Worm (Caenorhabditis elegans) whole organism, L4 larva: ENCODE data around the gene Y46C8AM.1.

Experiments
- D1046.2 ChIP-seq: fragments of 200-800 bp; sonication (Bioruptor generic); IDR thresholded peaks from 2 replicates; pipeline ENCODE4 v1.3.6; 2022; ENCODE audit warnings: missing genetic modification characterization, missing compliant biosample characterization
- T20F7.1 ChIP-seq: fragments of 200-800 bp; sonication (Bioruptor generic); optimal IDR thresholded peaks from 2 replicates; lab custom pipeline; 2018; ENCODE audit warnings: mild to moderate bottlenecking, missing genetic modification characterization, missing compliant biosample characterization
- T26A8.4 ChIP-seq: fragments of 200-800 bp; sonication (Bioruptor generic); IDR thresholded peaks from 2 replicates; pipeline ENCODE4 v1.3.6; 2022; ENCODE audit warnings: missing genetic modification characterization, missing compliant biosample characterization
- Y48G9A.11 ChIP-seq: fragments of 200-800 bp; sonication (Bioruptor generic); IDR thresholded peaks from 2 replicates; pipeline ENCODE4 v1.3.6; 2022; ENCODE audit warnings: missing genetic modification reagents, missing genetic modification characterization, missing compliant biosample characterization
- attf-4 ChIP-seq: sonication (generic microtip); optimal IDR thresholded peaks from 3 replicates; lab custom pipeline; 2017; ENCODE audit warnings: missing biosample characterization, missing genetic modification characterization
- ceh-28 ChIP-seq: fragments of 150-350 bp; optimal IDR thresholded peaks from 2 replicates; lab custom pipeline; 2014; ENCODE audit warnings: missing biosample characterization, missing genetic modification reagents, missing genetic modification characterization
- ctbp-1 ChIP-seq: fragments of 200-800 bp; sonication (Bioruptor generic); IDR thresholded peaks from 2 replicates; pipeline ENCODE4 v1.3.6; 2022; ENCODE audit warnings: missing genetic modification reagents, missing genetic modification characterization, missing compliant biosample characterization
- daf-16 ChIP-seq, 3 experiments: sonication (generic microtip); optimal IDR thresholded peaks; 2 replicates each; lab custom pipeline; 2016 to 2017; ENCODE audit warnings: missing genetic modification characterization in 3 of 3, missing genetic modification reagents in 3 of 3, mild to moderate bottlenecking in 2 of 3, missing compliant biosample characterization in 2 of 3, missing biosample characterization in 1 of 3, moderate library complexity in 1 of 3
- dmd-8 ChIP-seq: fragments of 200-800 bp; sonication (Bioruptor generic); IDR thresholded peaks from 2 replicates; pipeline ENCODE4 v1.3.6; 2022; ENCODE audit warnings: missing genetic modification characterization, missing compliant biosample characterization
- dpl-1 ChIP-seq: fragments of 150-350 bp; optimal IDR thresholded peaks from 2 replicates; lab custom pipeline; 2014; ENCODE audit warnings: missing biosample characterization, missing genetic modification reagents, missing genetic modification characterization
- egl-43 ChIP-seq: fragments of 200-800 bp; sonication (Bioruptor generic); IDR thresholded peaks from 2 replicates; pipeline ENCODE4 v1.3.6; 2022; ENCODE audit warnings: missing genetic modification reagents, missing genetic modification characterization, missing compliant biosample characterization
- fos-1 ChIP-seq: fragments of 150-350 bp; optimal IDR thresholded peaks from 2 replicates; lab custom pipeline; 2014; ENCODE audit warnings: missing biosample characterization, missing genetic modification characterization
- mdt-29 ChIP-seq: fragments of 200-800 bp; sonication (Bioruptor generic); IDR thresholded peaks from 2 replicates; pipeline ENCODE4 v1.3.6; 2022; ENCODE audit warnings: missing genetic modification reagents, missing genetic modification characterization, missing compliant biosample characterization
- mes-2 ChIP-seq: sonication (generic microtip); optimal IDR thresholded peaks from 2 replicates; lab custom pipeline; 2016; ENCODE audit warnings: missing genotype, mild to moderate bottlenecking, missing genetic modification characterization, missing compliant biosample characterization; ENCODE audit not compliant: poor library complexity, severe bottlenecking
- mxl-3 ChIP-seq: fragments of 200-800 bp; sonication (Bioruptor generic); optimal IDR thresholded peaks from 2 replicates; lab custom pipeline; 2018; ENCODE audit warnings: mild to moderate bottlenecking, missing genetic modification characterization, missing compliant biosample characterization
- nhr-28 ChIP-seq: fragments of 150-350 bp; optimal IDR thresholded peaks from 2 replicates; lab custom pipeline; 2014; ENCODE audit warnings: missing biosample characterization, missing genetic modification characterization
- nhr-77 ChIP-seq: fragments of 150-350 bp; optimal IDR thresholded peaks from 2 replicates; lab custom pipeline; 2014; ENCODE audit warnings: missing biosample characterization, missing genetic modification characterization
- php-3 ChIP-seq: fragments of 200-800 bp; sonication (Bioruptor generic); IDR thresholded peaks from 2 replicates; pipeline ENCODE4 v1.3.6; 2022; ENCODE audit warnings: missing genetic modification reagents, missing genetic modification characterization, missing compliant biosample characterization
- pqm-1 ChIP-seq: sonication (generic microtip); optimal IDR thresholded peaks from 2 replicates; lab custom pipeline; 2017; ENCODE audit warnings: missing biosample characterization, missing genetic modification characterization
- set-16 ChIP-seq: fragments of 200-800 bp; sonication (Bioruptor generic); IDR thresholded peaks from 2 replicates; pipeline ENCODE4 v1.3.6; 2022; ENCODE audit warnings: missing genetic modification reagents, missing genetic modification characterization, missing compliant biosample characterization
- unc-130 ChIP-seq: sonication (generic microtip); optimal IDR thresholded peaks from 2 replicates; lab custom pipeline; 2016; ENCODE audit warnings: missing genetic modification reagents, missing genetic modification characterization, missing compliant biosample characterization
- unc-39 ChIP-seq: sonication (generic microtip); optimal IDR thresholded peaks from 2 replicates; lab custom pipeline; 2017; ENCODE audit warnings: missing biosample characterization, missing genetic modification characterization
- unc-62 ChIP-seq, 3 experiments: fragments of 150-350 bp in 1 of 3; sonication (generic microtip); optimal IDR thresholded peaks in 2 of 3; peaks in 1 of 3; 1 replicate in 1 of 3; 2 replicates in 2 of 3; lab custom pipeline; 2014 to 2017; ENCODE audit warnings: missing biosample characterization in 3 of 3, missing genetic modification characterization in 3 of 3, missing genetic modification reagents in 3 of 3, missing genotype in 1 of 3
- zfp-3 ChIP-seq: fragments of 200-800 bp; sonication (Bioruptor generic); conservative IDR thresholded peaks from 2 replicates; pipeline ENCODE4 v1.3.6; 2022; ENCODE audit warnings: missing genetic modification reagents, missing genetic modification characterization, missing compliant biosample characterization

The Y46C8AM.1 gene

ce11 chrIV:4008440-4008839, 45.8 kb downstream of the Y46C8AM.1 start:
- TF ChIP-seq pqm-1 (tag; lab: Kevin White, UChicago) (peak; percentile 0), unc-62 (GFP tag; optimal IDR thresholded peaks at IDR 0.05 in 1 of 2; lab: Kevin White, UChicago) (peak in 1 of 2 experiments; percentile 73), unc-62 (tag; optimal IDR thresholded peaks at IDR 0.05; lab: Kevin White, UChicago) (no peak), T20F7.1 (no peak), nhr-28 (peak; percentile 65), daf-16 (GFP tag; optimal IDR thresholded peaks at IDR 0.05; lab: Kevin White, UChicago) (no peak), daf-16 (tag; optimal IDR thresholded peaks at IDR 0.05; lab: Kevin White, UChicago) (peak; percentile 63), attf-4 (tag; lab: Kevin White, UChicago) (no peak), unc-130 (GFP tag; lab: Kevin White, UChicago) (no peak), fos-1 (tag; lab: Kevin White, UChicago) (no peak), php-3 (no peak), zfp-3 (GFP tag; lab: Robert Waterston, UW) (no peak), nhr-77 (tag; lab: Kevin White, UChicago) (peak; percentile 15), Y48G9A.11 (GFP tag; lab: Robert Waterston, UW) (no peak)
- TF ChIP-seq, all 104 proteins: peak for 5

- TF ChIP-seq mxl-3 (GFP tag; lab: Kevin White, UChicago) (no peak), dmd-8 (GFP tag; lab: Robert Waterston, UW) (no peak), set-16 (GFP tag; lab: Robert Waterston, UW) (peak; percentile 75), unc-62 (GFP tag; optimal IDR thresholded peaks at IDR 0.05 in 1 of 2; lab: Kevin White, UChicago) (peak in 1 of 2 experiments; percentile 7), unc-62 (tag; optimal IDR thresholded peaks at IDR 0.05; lab: Kevin White, UChicago) (no peak), mdt-29 (no peak)
These were observed 47.2 kb downstream of the Y46C8AM.1 start for ce11 chrIV:4009923-4010322.

ce11 chrIV:4013621-4014020, 50.9 kb downstream of the Y46C8AM.1 start:
- TF ChIP-seq ctbp-1 (GFP tag; lab: Robert Waterston, UW) (no peak), set-16 (GFP tag; lab: Robert Waterston, UW) (peak; percentile 67), pqm-1 (tag; lab: Kevin White, UChicago) (no peak), T26A8.4 (GFP tag; lab: Robert Waterston, UW) (no peak), egl-43 (GFP tag; lab: Robert Waterston, UW) (peak; percentile 10; the same call in 1 of the 2 replicates), dpl-1 (GFP tag; lab: Kevin White, UChicago) (no peak), unc-39 (tag; lab: Kevin White, UChicago) (no peak), mes-2 (tag; lab: Kevin White, UChicago) (no peak), D1046.2 (GFP tag; lab: Robert Waterston, UW) (no peak), ceh-28 (tag; lab: Kevin White, UChicago) (no peak)
